Worm (Caenorhabditis elegans) whole organism, L3 larva: ENCODE results near the gene C06C3.4.

Source experiments
- aly-2 ChIP-seq: fragments of 150-350 bp; optimal IDR thresholded peaks from 2 replicates; lab custom pipeline; 2014; ENCODE audit warnings: missing biosample characterization, missing genetic modification characterization
- daf-12 ChIP-seq: fragments of 150-350 bp; optimal IDR thresholded peaks from 2 replicates; lab custom pipeline; 2014; ENCODE audit warnings: missing biosample characterization, missing genetic modification reagents, missing genetic modification characterization
- nhr-11 ChIP-seq: fragments of 150-350 bp; optimal IDR thresholded peaks from 2 replicates; lab custom pipeline; 2014; ENCODE audit warnings: missing biosample characterization, missing genetic modification characterization
- nhr-12 ChIP-seq: fragments of 150-350 bp; optimal IDR thresholded peaks from 2 replicates; lab custom pipeline; 2014; ENCODE audit warnings: missing biosample characterization, missing genetic modification characterization
- nhr-23 ChIP-seq: fragments of 150-350 bp; optimal IDR thresholded peaks from 2 replicates; lab custom pipeline; 2014; ENCODE audit warnings: missing biosample characterization, missing genetic modification reagents, missing genetic modification characterization
- tbx-2 ChIP-seq: sonication (generic microtip); optimal IDR thresholded peaks from 2 replicates; lab custom pipeline; 2016; ENCODE audit warnings: mild to moderate bottlenecking, missing genetic modification characterization, missing compliant biosample characterization
- ztf-11 ChIP-seq: fragments of 150-350 bp; optimal IDR thresholded peaks from 2 replicates; lab custom pipeline; 2014; ENCODE audit warnings: missing biosample characterization, missing genetic modification characterization
- ztf-4 ChIP-seq: fragments of 150-350 bp; optimal IDR thresholded peaks from 2 replicates; lab custom pipeline; 2014; ENCODE audit warnings: missing biosample characterization, missing genetic modification characterization

DNA sequence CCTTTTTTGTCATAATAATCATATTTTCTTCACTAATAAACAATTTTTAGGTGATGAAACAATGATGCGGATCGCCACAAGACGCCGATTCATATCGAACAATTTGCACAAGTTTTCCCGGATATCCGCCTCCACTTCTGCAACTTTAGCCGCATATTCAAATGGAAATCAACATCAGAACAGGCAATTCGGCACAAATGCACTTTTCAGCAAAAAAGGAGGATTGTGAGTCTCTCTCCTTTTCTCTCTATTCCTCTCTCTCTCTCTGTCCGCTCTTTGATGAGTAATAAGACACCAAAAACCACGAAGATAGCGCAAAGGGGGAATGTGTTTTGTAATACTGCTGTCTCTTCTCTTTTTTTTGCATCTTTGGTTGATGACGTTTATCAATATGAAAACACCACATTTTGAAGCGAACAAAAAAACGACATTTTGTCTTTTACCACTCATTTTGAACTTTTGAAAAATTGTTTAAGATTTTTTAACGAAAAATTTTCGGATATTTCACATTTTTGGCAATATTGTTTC is 48.2 kb upstream of the C06C3.4 start, which contains the start of gene eat-3:
- no peak for TF ChIP-seq daf-12 (tag; lab: Kevin White, UChicago)
- no peak for TF ChIP-seq nhr-23 (tag; lab: Kevin White, UChicago)
- no peak for TF ChIP-seq tbx-2 (tag; lab: Kevin White, UChicago)
- TF ChIP-seq ztf-11 = no peak
- TF ChIP-seq aly-2 (tag; lab: Kevin White, UChicago) = no peak
- no peak for TF ChIP-seq nhr-12 (tag; lab: Kevin White, UChicago)
- no peak for TF ChIP-seq ztf-4 (tag; lab: Kevin White, UChicago)
- no peak for TF ChIP-seq nhr-11
